Worm (Caenorhabditis elegans): ENCODE results near the gene sri-51.
A peak's percentile ranks its signal among the peaks of the same experiment; 100 is the strongest.
"Not testable (repeated sequence)": the region's sequence is repeated elsewhere in the genome, so short reads cannot be mapped to it uniquely, and the experiment has no call there.

sri-51 gene

ce11 chrII:3221730-3222129, 22.8 kb upstream of the sri-51 start, which contains the start of gene ZC239.14:
ZC239.14 (minus strand) TSS chrII:3222034.
- TF ChIP-seq ztf-18 (tag; optimal IDR thresholded peaks at IDR 0.05) (no peak), cebp-2 (GFP tag; IDR thresholded peaks at IDR 0.05) (no peak), madf-10 (tag; optimal IDR thresholded peaks at IDR 0.05) (no peak)

- TF ChIP-seq tbx-9 (tag; optimal IDR thresholded peaks at IDR 0.05; ENCODE audit: borderline replicate concordance) (no peak), B0336.3 (GFP tag; IDR thresholded peaks at IDR 0.05) (no peak), F23B12.7 (tag; optimal IDR thresholded peaks at IDR 0.05; ENCODE audit: insufficient read depth) (no peak), ceh-91 (GFP tag; IDR thresholded peaks at IDR 0.05) (no peak), sdz-38 (tag; optimal IDR thresholded peaks at IDR 0.05) (no peak), K11D2.4 (GFP tag; IDR thresholded peaks at IDR 0.05) (no peak), bed-2 (GFP tag; IDR thresholded peaks at IDR 0.05) (no peak)
Observed at ce11 chrII:3220723-3221122, 21.8 kb upstream of the sri-51 start, which contains the start of gene ZC239.22. ZC239.22 (minus strand) TSS chrII:3220823.

- not testable (repeated sequence) for TF ChIP-seq Y53F4B.3 (GFP tag; IDR thresholded peaks at IDR 0.05); D2030.7 (GFP tag; IDR thresholded peaks at IDR 0.05); lir-1 (GFP tag; conservative IDR thresholded peaks at IDR 0.05)
Observed at ce11 chrII:3215762-3216161, 16.9 kb upstream of the sri-51 start, which contains the start of gene ZC239.3. ZC239.3 (plus strand) TSS chrII:3216062.

- TF ChIP-seq sdz-38 (tag; optimal IDR thresholded peaks at IDR 0.05) (no peak), efl-1 (GFP tag; optimal IDR thresholded peaks at IDR 0.05) (no peak), tlf-1 (GFP tag; optimal IDR thresholded peaks at IDR 0.05) (no peak), egl-44 (GFP tag; IDR thresholded peaks at IDR 0.05) (no peak), F57A8.1 (GFP tag; optimal IDR thresholded peaks at IDR 0.05) (no peak), B0019.2 (GFP tag; conservative IDR thresholded peaks at IDR 0.05) (no peak), akir-1 (GFP tag; optimal IDR thresholded peaks at IDR 0.05) (no peak), K11D2.4 (GFP tag; IDR thresholded peaks at IDR 0.05) (no peak), zfh-2 (GFP tag; conservative IDR thresholded peaks at IDR 0.05) (no peak), nhr-27 (tag; optimal IDR thresholded peaks at IDR 0.05) (no peak)
Observed at ce11 chrII:3213898-3214297, 15.0 kb upstream of the sri-51 start, which contains the start of gene ZC239.4. ZC239.4 (plus strand) TSS chrII:3214198.

- TF ChIP-seq bed-1 (GFP tag; IDR thresholded peaks at IDR 0.05) = no peak
- no peak for TF ChIP-seq hlh-26 (GFP tag; conservative IDR thresholded peaks at IDR 0.05)
- TF ChIP-seq F57C9.4 (tag; optimal IDR thresholded peaks at IDR 0.05) = no peak
- TF ChIP-seq nhr-120 (GFP tag; IDR thresholded peaks at IDR 0.05) = no peak
- TF ChIP-seq Y79H2A.3 (GFP tag; conservative IDR thresholded peaks at IDR 0.05) = no peak
- TF ChIP-seq B0035.1 (tag; optimal IDR thresholded peaks at IDR 0.05) = no peak
- no peak for TF ChIP-seq Y56A3A.18 (GFP tag; IDR thresholded peaks at IDR 0.05)
- TF ChIP-seq nfyb-1 (GFP tag; IDR thresholded peaks at IDR 0.05) = no peak
- TF ChIP-seq sdz-38 (tag; optimal IDR thresholded peaks at IDR 0.05) = no peak
- TF ChIP-seq C06A6.2 (GFP tag; conservative IDR thresholded peaks at IDR 0.05) = no peak
- no peak for TF ChIP-seq K11D2.4 (GFP tag; IDR thresholded peaks at IDR 0.05)
Observed at ce11 chrII:3210365-3210764, 11.5 kb upstream of the sri-51 start, which contains the start of gene ZC239.5. ZC239.5 (plus strand) TSS chrII:3210665.

- peak; percentile 53; the same call in 1 of the 2 replicates for TF ChIP-seq hsf-1 (GFP tag; IDR thresholded peaks at IDR 0.05)
- no peak for TF ChIP-seq hmg-20 (GFP tag; IDR thresholded peaks at IDR 0.05)
- peak; percentile 46; the same call in 1 of the 2 replicates for TF ChIP-seq hmg-1.2 (GFP tag; IDR thresholded peaks at IDR 0.05)
- TF ChIP-seq cebp-2 (GFP tag; IDR thresholded peaks at IDR 0.05) = no peak
- no peak for TF ChIP-seq bed-2 (GFP tag; IDR thresholded peaks at IDR 0.05)
- no peak for TF ChIP-seq attf-5 (GFP tag; optimal IDR thresholded peaks at IDR 0.05)
- no peak for TF ChIP-seq C17E4.6 (GFP tag; IDR thresholded peaks at IDR 0.05)
Observed at ce11 chrII:3209251-3209650, 10.4 kb upstream of the sri-51 start, which contains the start of gene ZC239.6. ZC239.6 (plus strand) TSS chrII:3209631.
